Fruit fly (Drosophila melanogaster) whole organism, wandering third instar larva: ENCODE results near the gene CG3568.

ENCODE experiments used
- CG32264 ChIP-seq: fragments of 200-800 bp; sonication (Bioruptor generic); optimal IDR thresholded peaks from 2 replicates; lab custom pipeline; 2016; ENCODE audit warnings: missing biosample characterization, missing genetic modification characterization
- CG9705 ChIP-seq: fragments of 200-800 bp; sonication (Bioruptor generic); optimal IDR thresholded peaks from 2 replicates; lab custom pipeline; 2018; ENCODE audit warnings: missing biosample characterization, mild to moderate bottlenecking, missing genetic modification characterization
- Dif ChIP-seq: fragments of 200-275, 200-300 bp; sonication (Bioruptor generic); optimal IDR thresholded peaks from 2 replicates; lab custom pipeline; 2018; ENCODE audit warnings: missing biosample characterization, missing genetic modification characterization; ENCODE audit not compliant: partially characterized antibody
- GATAd ChIP-seq: sonication (Bioruptor generic); optimal IDR thresholded peaks from 2 replicates; lab custom pipeline; 2016; ENCODE audit warnings: missing biosample characterization, missing genetic modification characterization
- HLH106 ChIP-seq: fragments of 200-800 bp; optimal IDR thresholded peaks from 3 replicates; lab custom pipeline; 2019; ENCODE audit warnings: missing biosample characterization, mild to moderate bottlenecking, missing genetic modification characterization, moderate library complexity
- Hnf4 ChIP-seq: fragments of 200-800 bp; sonication (Bioruptor generic); optimal IDR thresholded peaks from 2 replicates; lab custom pipeline; 2016; ENCODE audit warnings: missing biosample characterization, mild to moderate bottlenecking, missing genetic modification characterization
- Hr78 ChIP-seq: fragments of >200 bp; optimal IDR thresholded peaks from 2 replicates; lab custom pipeline; 2017; ENCODE audit warnings: missing biosample characterization, missing genetic modification characterization
- Hr83 ChIP-seq: fragments of 200-300 bp; sonication (Bioruptor generic); optimal IDR thresholded peaks from 2 replicates; lab custom pipeline; 2016; ENCODE audit warnings: missing biosample characterization, mild to moderate bottlenecking, missing genetic modification characterization, moderate library complexity; ENCODE audit not compliant: poor library complexity, severe bottlenecking
- Mio ChIP-seq: sonication (Bioruptor generic); optimal IDR thresholded peaks from 2 replicates; lab custom pipeline; 2016; ENCODE audit warnings: missing biosample characterization, missing genetic modification characterization
- Myc ChIP-seq: fragments of >200 bp; optimal IDR thresholded peaks from 2 replicates; lab custom pipeline; 2017
- N ChIP-seq: fragments of >200 bp; optimal IDR thresholded peaks from 2 replicates; lab custom pipeline; 2018; ENCODE audit warnings: missing biosample characterization, missing external identifiers, missing genetic modification characterization
- OdsH ChIP-seq: fragments of 200-800 bp; sonication (Bioruptor generic); optimal IDR thresholded peaks from 2 replicates; lab custom pipeline; 2016; ENCODE audit warnings: missing biosample characterization, mild to moderate bottlenecking, missing genetic modification characterization
- Rel ChIP-seq, 2 experiments: fragments of 200-800 bp; sonication (Bioruptor generic) in 1 of 2; optimal IDR thresholded peaks; 2 replicates in 1 of 2; 3 replicates in 1 of 2; lab custom pipeline; 2016 to 2019; ENCODE audit warnings: mild to moderate bottlenecking in 2 of 2, missing biosample characterization in 2 of 2, missing genetic modification characterization in 2 of 2, moderate library complexity in 1 of 2
- Sp1 ChIP-seq: fragments of 200-800 bp; sonication (Bioruptor generic); optimal IDR thresholded peaks from 3 replicates; lab custom pipeline; 2019; ENCODE audit warnings: missing biosample characterization, mild to moderate bottlenecking, missing genetic modification characterization, moderate library complexity
- Vsx2 ChIP-seq: fragments of 200-300, 225-300 bp; sonication (Bioruptor generic); optimal IDR thresholded peaks from 2 replicates; lab custom pipeline; 2018; ENCODE audit warnings: missing biosample characterization, missing genetic modification characterization; ENCODE audit not compliant: partially characterized antibody
- br ChIP-seq: fragments of 200-800 bp; sonication (Bioruptor generic); optimal IDR thresholded peaks from 2 replicates; lab custom pipeline; 2016; ENCODE audit warnings: missing biosample characterization, missing genetic modification characterization
- brk ChIP-seq: fragments of 200-800 bp; sonication (Bioruptor generic); optimal IDR thresholded peaks from 2 replicates; lab custom pipeline; 2016; ENCODE audit warnings: missing biosample characterization, mild to moderate bottlenecking, missing genetic modification characterization
- dl ChIP-seq, 2 experiments: fragments of 175-275, 200-275 bp in 1 of 2; fragments of 200-275 bp in 1 of 2; sonication (Bioruptor generic); optimal IDR thresholded peaks; lab custom pipeline; 2018; ENCODE audit warnings: mild to moderate bottlenecking in 2 of 2, missing biosample characterization in 2 of 2, missing genetic modification characterization in 2 of 2, moderate library complexity in 2 of 2; ENCODE audit not compliant: partially characterized antibody in 2 of 2, insufficient read depth in 1 of 2
- dmrt93B ChIP-seq: fragments of 200-800 bp; sonication (Bioruptor generic); optimal IDR thresholded peaks from 2 replicates; lab custom pipeline; 2018; ENCODE audit warnings: missing biosample characterization, mild to moderate bottlenecking, missing genetic modification characterization
- dsf ChIP-seq: sonication (Bioruptor generic); optimal IDR thresholded peaks from 2 replicates; lab custom pipeline; 2016; ENCODE audit warnings: missing biosample characterization, missing genetic modification characterization, borderline replicate concordance
- ey ChIP-seq: fragments of 200-800 bp; sonication (Bioruptor generic); optimal IDR thresholded peaks from 2 replicates; lab custom pipeline; 2016; ENCODE audit warnings: missing biosample characterization, missing genetic modification characterization
- foxo ChIP-seq, 2 experiments: fragments of 200-800 bp; sonication (Bioruptor generic); optimal IDR thresholded peaks; 2 replicates in 1 of 2; 3 replicates in 1 of 2; lab custom pipeline; 2016 to 2017; ENCODE audit warnings: missing biosample characterization in 2 of 2, missing genetic modification characterization in 2 of 2
- fru ChIP-seq: fragments of 200-800 bp; sonication (Bioruptor generic); optimal IDR thresholded peaks from 3 replicates; lab custom pipeline; 2016; ENCODE audit warnings: missing biosample characterization, mild to moderate bottlenecking, missing genetic modification characterization
- h ChIP-seq: fragments of 200-800 bp; sonication (Bioruptor generic); optimal IDR thresholded peaks from 3 replicates; lab custom pipeline; 2016; ENCODE audit warnings: missing biosample characterization, mild to moderate bottlenecking, missing genetic modification characterization
- jim ChIP-seq: fragments of 175-275, 200-325 bp; sonication (Bioruptor generic); optimal IDR thresholded peaks from 2 replicates; lab custom pipeline; 2016; ENCODE audit warnings: missing biosample characterization, mild to moderate bottlenecking, missing genetic modification characterization
- lola ChIP-seq: fragments of >200 bp; optimal IDR thresholded peaks from 2 replicates; lab custom pipeline; 2017; ENCODE audit warnings: missing biosample characterization, missing genetic modification characterization
- psq ChIP-seq: fragments of 200-800 bp; sonication (Bioruptor generic); optimal IDR thresholded peaks from 3 replicates; lab custom pipeline; 2017; ENCODE audit warnings: missing biosample characterization, mild to moderate bottlenecking, missing genetic modification characterization, moderate library complexity
- rgr ChIP-seq: fragments of 200-800 bp; sonication (Bioruptor generic); optimal IDR thresholded peaks from 3 replicates; lab custom pipeline; 2016; ENCODE audit warnings: missing biosample characterization, mild to moderate bottlenecking, missing genetic modification characterization
- sage ChIP-seq: fragments of 200-800 bp; sonication (Bioruptor generic); optimal IDR thresholded peaks from 2 replicates; lab custom pipeline; 2016; ENCODE audit warnings: missing biosample characterization, mild to moderate bottlenecking, missing genetic modification characterization
- sv ChIP-seq: fragments of 200-800 bp; sonication (Bioruptor generic); optimal IDR thresholded peaks from 3 replicates; lab custom pipeline; 2016; ENCODE audit warnings: missing biosample characterization, missing genetic modification characterization
- tai ChIP-seq: sonication (Bioruptor generic); optimal IDR thresholded peaks from 2 replicates; lab custom pipeline; 2016; ENCODE audit warnings: missing biosample characterization, missing genetic modification characterization
- usp ChIP-seq: fragments of >200 bp; optimal IDR thresholded peaks from 2 replicates; lab custom pipeline; 2017; ENCODE audit warnings: missing biosample characterization, missing genetic modification characterization
- woc ChIP-seq: sonication (Bioruptor generic); optimal IDR thresholded peaks from 2 replicates; lab custom pipeline; 2016; ENCODE audit warnings: missing biosample characterization, mild to moderate bottlenecking, missing genetic modification characterization

Gene CG3568

DNA sequence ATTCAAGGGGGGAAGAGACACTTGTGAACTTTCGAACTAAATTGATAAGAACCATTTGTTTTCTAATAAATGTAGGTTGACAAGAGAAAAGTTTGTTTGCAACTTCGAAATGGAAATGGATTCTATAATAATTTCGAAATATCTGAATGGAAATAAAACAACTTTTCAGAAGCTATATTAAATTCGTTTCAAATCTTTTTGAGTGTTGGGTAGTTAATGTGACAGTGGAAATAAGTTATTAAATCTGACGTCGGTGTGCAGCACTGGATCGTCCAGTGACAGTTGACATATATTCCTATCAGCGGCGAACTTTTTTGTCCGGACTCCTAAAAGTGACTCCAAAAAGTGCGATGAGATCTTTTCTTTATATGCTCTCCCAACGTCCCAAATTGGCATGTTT is at the start of gene CG3568:
Gene CG3568, plus strand, starts transcription at position 278 of the 400 bp plus-strand sequence.
- TF ChIP-seq Dif (no peak), GATAd (GFP tag; lab: Kevin White, UChicago) (no peak), Hr78 (GFP tag; lab: Kevin White, UChicago) (no peak)
- TF ChIP-seq, all 38 proteins: peak for 0

DNA sequence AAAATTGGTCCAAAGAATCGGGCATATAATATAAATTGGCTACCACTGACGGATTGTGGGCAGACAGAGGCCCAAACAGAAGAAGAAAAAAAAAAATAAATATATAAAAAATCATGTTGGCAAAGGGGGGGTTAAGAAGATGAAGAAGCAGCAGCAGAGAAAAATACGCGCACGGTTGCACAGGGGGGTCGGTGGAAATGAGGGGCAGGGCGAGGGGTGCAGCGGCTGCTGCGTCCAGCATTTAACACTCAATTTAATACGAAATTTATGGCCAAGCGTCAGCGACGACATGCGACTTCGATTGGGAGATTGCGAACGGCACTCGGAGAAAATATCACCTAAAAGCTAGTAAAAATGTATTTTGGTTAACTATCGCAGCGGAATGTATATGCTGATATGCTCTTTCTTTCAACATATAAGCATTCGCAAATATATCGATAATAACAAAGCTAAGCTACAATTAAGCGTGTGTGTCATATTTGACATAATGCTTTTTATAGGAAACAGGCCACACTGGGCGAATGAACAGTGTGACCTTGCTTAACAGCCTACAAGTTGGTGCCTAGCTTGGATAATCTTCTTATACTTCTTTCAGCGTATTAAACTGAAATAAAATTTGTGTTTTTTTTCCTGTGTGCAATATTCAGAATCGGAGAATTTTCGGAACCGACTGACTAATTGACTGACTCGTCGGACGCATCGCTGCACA is 49.1 kb upstream of the CG3568 start:
- TF ChIP-seq Mio (GFP tag; lab: Kevin White, UChicago), result no peak
- no peak for TF ChIP-seq GATAd (GFP tag; lab: Kevin White, UChicago)
- TF ChIP-seq HLH106 (tag; lab: Kevin White, UChicago), result no peak
- peak; percentile 1 for TF ChIP-seq psq (GFP tag; lab: Kevin White, UChicago)
- TF ChIP-seq Hnf4 (GFP tag; lab: Kevin White, UChicago), result no peak
- TF ChIP-seq rgr, result no peak
- no peak for TF ChIP-seq tai (GFP tag; lab: Kevin White, UChicago)
- no peak for TF ChIP-seq usp (GFP tag; lab: Kevin White, UChicago)

DNA sequence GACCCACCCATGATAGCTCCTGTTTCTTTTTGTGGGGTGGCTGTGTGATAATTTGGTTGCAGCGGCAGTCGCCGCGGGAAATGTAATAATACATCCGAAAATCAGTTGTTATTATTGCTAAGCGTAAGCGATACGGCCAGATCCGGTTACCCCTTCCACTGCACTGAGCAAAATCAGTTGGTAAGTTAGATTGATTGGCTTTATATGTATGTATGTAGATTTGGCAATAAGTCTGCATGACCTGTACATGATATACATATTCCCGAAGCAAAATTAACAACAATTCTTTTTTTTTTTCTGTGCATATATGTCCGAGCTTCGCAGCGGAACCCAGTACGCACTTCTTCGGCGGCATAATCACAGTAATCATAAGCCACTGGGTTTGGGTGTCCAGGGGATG is 44.2 kb upstream of the CG3568 start:
- TF ChIP-seq sage (no peak), br (GFP tag; lab: Kevin White, UChicago) (no peak), Hr78 (GFP tag; lab: Kevin White, UChicago) (no peak), jim (GFP tag; lab: Kevin White, UChicago) (no peak), fru (peak; percentile 29), brk (GFP tag; lab: Kevin White, UChicago) (no peak), Hnf4 (GFP tag; lab: Kevin White, UChicago) (peak; percentile 8), Sp1 (GFP tag; lab: Kevin White, UChicago) (no peak), woc (GFP tag; lab: Kevin White, UChicago) (no peak), Myc (lab: Kevin White, UChicago) (no peak), rgr (peak; percentile 16), dmrt93B (GFP tag; lab: Kevin White, UChicago) (no peak), sv (no peak), h (GFP tag; lab: Kevin White, UChicago) (peak; percentile 36), N (GFP tag; lab: Kevin White, UChicago) (no peak), tai (GFP tag; lab: Kevin White, UChicago) (no peak), Rel (GFP tag; optimal IDR thresholded peaks at IDR 0.05; lab: Kevin White, UChicago) (no peak), Rel (tag; optimal IDR thresholded peaks at IDR 0.05; lab: Kevin White, UChicago) (no peak), CG9705 (GFP tag; lab: Kevin White, UChicago) (no peak), HLH106 (tag; lab: Kevin White, UChicago) (no peak), dsf (GFP tag; lab: Kevin White, UChicago) (no peak), Dif (no peak), psq (GFP tag; lab: Kevin White, UChicago) (no peak), Hr83 (GFP tag; lab: Kevin White, UChicago) (no peak), Mio (GFP tag; lab: Kevin White, UChicago) (no peak), CG32264 (GFP tag; lab: Kevin White, UChicago) (no peak), OdsH (no peak), GATAd (GFP tag; lab: Kevin White, UChicago) (no peak), Vsx2 (GFP tag; lab: Kevin White, UChicago) (no peak), foxo (GFP tag; optimal IDR thresholded peaks at IDR 0.05; lab: Kevin White, UChicago) (peak in 1 of 2 experiments; percentile 39), ey (GFP tag; lab: Kevin White, UChicago) (peak; percentile 25), lola (GFP tag; lab: Kevin White, UChicago) (no peak), dl (GFP tag; optimal IDR thresholded peaks at IDR 0.05; lab: Kevin White, UChicago; ENCODE audit: insufficient read depth in 1 of 2, partially characterized antibody in 2 of 2) (no peak)
